Fruit fly (Drosophila melanogaster): Measurements from ENCODE around the gene lwr.
A peak's percentile ranks its signal among the peaks of the same experiment; 100 is the strongest.

DNA sequence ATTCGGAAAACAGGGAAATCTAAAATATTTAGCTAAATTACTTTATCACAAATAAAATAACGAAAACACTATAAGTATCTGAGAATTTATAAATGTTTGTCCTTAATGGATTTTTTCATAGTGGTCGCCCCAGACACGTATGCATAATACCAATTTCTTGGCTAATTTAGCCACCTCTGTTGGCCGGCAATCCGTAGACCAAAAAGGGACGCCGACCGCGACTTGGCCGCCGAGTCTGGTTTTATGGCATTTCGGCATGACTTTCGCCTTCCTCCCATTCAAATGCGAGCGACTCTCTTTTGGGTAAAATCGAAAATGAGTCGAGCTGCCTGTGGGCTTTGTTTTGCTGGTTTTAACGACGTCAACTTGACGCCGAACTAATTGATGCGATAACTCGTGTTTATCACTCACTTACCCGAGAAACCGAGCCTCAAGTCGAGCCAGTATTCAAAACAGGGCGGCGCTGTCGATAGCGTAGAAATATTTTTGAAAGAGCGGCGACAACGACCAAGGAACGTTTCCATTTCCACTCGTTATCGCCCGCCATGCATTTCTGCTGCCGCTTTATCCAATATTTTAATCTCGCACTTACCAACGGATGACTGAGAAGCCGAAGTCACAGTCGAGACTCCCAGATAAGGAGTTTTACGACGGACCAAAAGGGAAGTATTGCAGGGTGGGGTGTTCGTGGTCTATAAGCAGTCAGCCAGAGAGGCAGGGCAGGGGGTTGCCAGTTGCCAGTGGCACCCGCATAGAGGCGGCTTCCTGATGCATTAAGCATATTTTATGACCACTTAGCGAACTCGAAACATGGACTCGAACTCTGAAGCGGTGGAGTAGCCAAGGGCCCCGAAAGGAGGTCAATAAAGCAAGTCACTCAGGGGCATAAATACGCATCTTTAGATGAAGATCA is 23.1 kb downstream of the lwr start:
- TF ChIP-seq EcR (GFP tag; optimal IDR thresholded peaks at IDR 0.05) (peak; percentile 24), CG15710 (tag; optimal IDR thresholded peaks at IDR 0.05) (no peak)

Measured in whole organism, pupa.